Fruit fly (Drosophila melanogaster) whole organism, adult: ENCODE results near the gene CG9500.

ENCODE experiments used
- Crg-1 ChIP-seq: fragments of 200-800 bp; sonication (Bioruptor generic); optimal IDR thresholded peaks from 2 replicates; lab custom pipeline; 2016; ENCODE audit warnings: missing biosample characterization, missing genetic modification characterization
- ovo ChIP-seq: fragments of 200-800 bp; sonication (Bioruptor generic); optimal IDR thresholded peaks from 2 replicates; lab custom pipeline; 2016; ENCODE audit warnings: missing biosample characterization, missing genetic modification characterization

dm6 chr2L:6358218-6358617 lies at the start of gene CG9500:
- TF ChIP-seq Crg-1 (GFP tag; lab: Kevin White, UChicago) (no peak), ovo (GFP tag; lab: Kevin White, UChicago) (no peak)
